Worm (Caenorhabditis elegans): ENCODE measurements around the gene K01C8.2.

DNA sequence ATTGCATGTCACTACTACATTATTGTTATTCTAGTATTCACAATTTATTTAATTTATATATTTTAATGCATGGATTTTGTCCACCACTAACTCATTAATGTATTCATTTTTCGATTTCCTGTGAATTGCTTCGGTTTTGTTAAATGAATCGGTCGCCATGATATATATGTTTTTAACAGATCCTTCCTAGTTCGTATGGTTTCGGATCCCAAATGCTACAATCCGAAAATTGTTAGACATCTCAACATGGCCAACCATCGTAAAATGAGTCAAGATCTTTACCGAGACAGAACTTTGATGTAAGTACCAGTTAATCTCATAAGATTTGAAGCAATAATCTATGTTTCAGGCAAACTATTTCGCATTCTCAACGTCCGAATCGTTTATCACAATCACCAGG is 3.8 kb upstream of the K01C8.2 start:
- TF ChIP-seq hif-1 (tag; optimal IDR thresholded peaks at IDR 0.05): no peak
- TF ChIP-seq ceh-82 (tag; optimal IDR thresholded peaks at IDR 0.05): no peak
- TF ChIP-seq fos-1 (tag; optimal IDR thresholded peaks at IDR 0.05): no peak
- no peak for TF ChIP-seq zfp-3 (GFP tag; conservative IDR thresholded peaks at IDR 0.05)
- TF ChIP-seq dve-1 (tag; optimal IDR thresholded peaks at IDR 0.05; ENCODE audit: insufficient read depth): no peak
- no peak for TF ChIP-seq mes-2 (tag; optimal IDR thresholded peaks at IDR 0.05; ENCODE audit: poor library complexity, severe bottlenecking)

Data from whole organism, L4 larva.